Worm (Caenorhabditis elegans): ENCODE results near the gene T26C5.3.

ce11 chrII:9197212-9197611, 39.2 kb upstream of the T26C5.3 start, which contains the start of gene let-23:
- TF ChIP-seq elt-4 (tag; optimal IDR thresholded peaks at IDR 0.05) (no peak), ceh-45 (GFP tag; IDR thresholded peaks at IDR 0.05) (no peak), pax-1 (tag; optimal IDR thresholded peaks at IDR 0.05) (no peak), gmeb-2 (tag; optimal IDR thresholded peaks at IDR 0.05) (no peak), T23F11.4 (GFP tag; optimal IDR thresholded peaks at IDR 0.05) (no peak), hlh-30 (tag; optimal IDR thresholded peaks at IDR 0.05; ENCODE audit: insufficient read depth) (no peak), ceh-18 (tag; optimal IDR thresholded peaks at IDR 0.05) (no peak), fax-1 (tag; optimal IDR thresholded peaks at IDR 0.05) (no peak), ttx-3 (tag; optimal IDR thresholded peaks at IDR 0.05) (no peak), unc-55 (GFP tag; optimal IDR thresholded peaks at IDR 0.05) (no peak), pqm-1 (tag; optimal IDR thresholded peaks at IDR 0.05) (no peak), nhr-11 (tag; optimal IDR thresholded peaks at IDR 0.05) (no peak)

All from whole organism, late embryonic.